Worm (Caenorhabditis elegans) whole organism, L1 larva: ENCODE results near the gene C04E6.4.

Experiments
- F16B12.6 ChIP-seq: fragments of 150-350 bp; optimal IDR thresholded peaks from 2 replicates; lab custom pipeline; 2014; ENCODE audit warnings: missing biosample characterization, missing genetic modification characterization
- aly-2 ChIP-seq: fragments of 150-350 bp; optimal IDR thresholded peaks from 2 replicates; lab custom pipeline; 2014; ENCODE audit warnings: missing biosample characterization, missing genetic modification characterization
- ama-1 ChIP-seq: fragments of 150-350 bp; optimal IDR thresholded peaks from 2 replicates; lab custom pipeline; 2014
- blmp-1 ChIP-seq: fragments of 150-350 bp; optimal IDR thresholded peaks from 2 replicates; lab custom pipeline; 2014; ENCODE audit warnings: missing biosample characterization, missing genetic modification characterization
- ceh-82 ChIP-seq, 3 experiments: fragments of 150-350 bp in 1 of 3; sonication (generic microtip) in 2 of 3; optimal IDR thresholded peaks; 2 replicates each; lab custom pipeline; 2014 to 2017; ENCODE audit warnings: missing biosample characterization in 3 of 3, missing genetic modification characterization in 3 of 3
- ceh-90 ChIP-seq: sonication (generic microtip); optimal IDR thresholded peaks from 2 replicates; lab custom pipeline; 2016; ENCODE audit warnings: missing genetic modification characterization, missing compliant biosample characterization
- ces-1 ChIP-seq: fragments of 150-350 bp; optimal IDR thresholded peaks from 2 replicates; lab custom pipeline; 2014; ENCODE audit warnings: missing biosample characterization, missing genetic modification reagents, missing genetic modification characterization
- dpl-1 ChIP-seq, 3 experiments: fragments of 150-350 bp in 2 of 3; sonication (generic microtip) in 1 of 3; optimal IDR thresholded peaks; 2 replicates each; lab custom pipeline; 2014 to 2017; ENCODE audit warnings: missing biosample characterization in 3 of 3, missing genetic modification characterization in 3 of 3, missing genetic modification reagents in 3 of 3
- efl-1 ChIP-seq, 4 experiments: fragments of 150-350 bp; optimal IDR thresholded peaks in 3 of 4; peaks in 1 of 4; 1 replicate in 1 of 4; 2 replicates in 3 of 4; lab custom pipeline; 2014; ENCODE audit warnings: missing biosample characterization in 2 of 4, missing genetic modification characterization in 2 of 4, missing genetic modification reagents in 2 of 4
- egl-13 ChIP-seq: sonication (generic microtip); optimal IDR thresholded peaks from 2 replicates; lab custom pipeline; 2016; ENCODE audit warnings: missing genotype, missing genetic modification reagents, missing genetic modification characterization, missing compliant biosample characterization
- egl-27 ChIP-seq, 2 experiments: fragments of 150-350 bp in 1 of 2; sonication (generic microtip); optimal IDR thresholded peaks; 3 replicates each; lab custom pipeline; 2017 to 2018; ENCODE audit warnings: missing biosample characterization in 2 of 2, missing genetic modification characterization in 2 of 2, missing genetic modification reagents in 2 of 2
- fkh-10 ChIP-seq: sonication (generic microtip); optimal IDR thresholded peaks from 2 replicates; lab custom pipeline; 2017; ENCODE audit warnings: missing biosample characterization, missing genetic modification reagents, missing genetic modification characterization
- fkh-4 ChIP-seq: sonication (generic microtip); optimal IDR thresholded peaks from 2 replicates; lab custom pipeline; 2016; ENCODE audit warnings: missing compliant biosample characterization, missing genetic modification characterization, borderline replicate concordance
- fkh-8 ChIP-seq: sonication (generic microtip); optimal IDR thresholded peaks from 2 replicates; lab custom pipeline; 2016; ENCODE audit warnings: mild to moderate bottlenecking, missing genetic modification characterization, missing compliant biosample characterization
- fos-1 ChIP-seq: fragments of 150-350 bp; optimal IDR thresholded peaks from 2 replicates; lab custom pipeline; 2014; ENCODE audit warnings: missing biosample characterization, missing genetic modification characterization
- grh-1 ChIP-seq: fragments of 200-800 bp; sonication (Bioruptor generic); IDR thresholded peaks from 2 replicates; pipeline ENCODE4 v1.3.6; 2022; ENCODE audit warnings: missing genetic modification reagents, missing genetic modification characterization, missing compliant biosample characterization
- hlh-4 ChIP-seq: sonication (generic microtip); optimal IDR thresholded peaks from 2 replicates; lab custom pipeline; 2016; ENCODE audit warnings: mild to moderate bottlenecking, missing genetic modification characterization, missing compliant biosample characterization
- jun-1 ChIP-seq: fragments of 150-350 bp; optimal IDR thresholded peaks from 2 replicates; lab custom pipeline; 2014; ENCODE audit warnings: missing biosample characterization, missing genetic modification reagents, missing genetic modification characterization
- lin-15B ChIP-seq: fragments of 150-350 bp; sonication (generic microtip); optimal IDR thresholded peaks from 3 replicates; lab custom pipeline; 2014; ENCODE audit warnings: missing biosample characterization, missing genetic modification characterization
- lin-35 ChIP-seq, 2 experiments: fragments of 150-350 bp; optimal IDR thresholded peaks; 2 replicates each; lab custom pipeline; 2014; ENCODE audit warnings: missing biosample characterization in 2 of 2, missing genetic modification characterization in 2 of 2, missing genetic modification reagents in 2 of 2
- lir-3 ChIP-seq: sonication (generic microtip); optimal IDR thresholded peaks from 2 replicates; lab custom pipeline; 2016; ENCODE audit warnings: mild to moderate bottlenecking, missing genetic modification characterization, moderate library complexity, missing compliant biosample characterization; ENCODE audit not compliant: poor library complexity
- lsy-2 ChIP-seq, 2 experiments: fragments of 150-350 bp; optimal IDR thresholded peaks; 2 replicates each; lab custom pipeline; 2014; ENCODE audit warnings: missing biosample characterization in 2 of 2, missing genetic modification characterization in 2 of 2
- mab-9 ChIP-seq: fragments of 200-800 bp; sonication (Bioruptor generic); IDR thresholded peaks from 2 replicates; pipeline ENCODE4 v1.3.6; 2022; ENCODE audit warnings: missing genetic modification reagents, missing genetic modification characterization, missing compliant biosample characterization
- mdl-1 ChIP-seq, 2 experiments: fragments of 150-350 bp; optimal IDR thresholded peaks; 2 replicates each; lab custom pipeline; 2014 to 2017; ENCODE audit warnings: missing biosample characterization in 2 of 2, missing genetic modification characterization in 2 of 2, inconsistent platforms in 1 of 2
- mep-1 ChIP-seq: fragments of 150-350 bp; optimal IDR thresholded peaks from 2 replicates; lab custom pipeline; 2014; ENCODE audit warnings: missing biosample characterization, missing genetic modification characterization
- nhr-19 ChIP-seq: fragments of 200-800 bp; sonication (Bioruptor generic); conservative IDR thresholded peaks from 2 replicates; pipeline ENCODE4 v1.3.6; 2022; ENCODE audit warnings: missing genetic modification characterization, missing compliant biosample characterization
- nhr-20 ChIP-seq: sonication (generic microtip); optimal IDR thresholded peaks from 2 replicates; lab custom pipeline; 2016; ENCODE audit warnings: mild to moderate bottlenecking, missing genetic modification characterization, missing compliant biosample characterization
- nhr-28 ChIP-seq: fragments of 150-350 bp; optimal IDR thresholded peaks from 2 replicates; lab custom pipeline; 2014; ENCODE audit warnings: missing biosample characterization, missing genetic modification characterization
- nhr-71 ChIP-seq: sonication (generic microtip); optimal IDR thresholded peaks from 2 replicates; lab custom pipeline; 2016; ENCODE audit warnings: mild to moderate bottlenecking, missing genetic modification characterization, moderate library complexity, missing compliant biosample characterization
- nhr-77 ChIP-seq: fragments of 150-350 bp; optimal IDR thresholded peaks from 2 replicates; lab custom pipeline; 2014; ENCODE audit warnings: missing biosample characterization, missing genetic modification characterization
- nhr-85 ChIP-seq: sonication (generic microtip); peaks from one replicate; lab custom pipeline; 2016; ENCODE audit warnings: missing genetic modification characterization, inconsistent platforms, missing compliant biosample characterization
- pqm-1 ChIP-seq: sonication (generic microtip); optimal IDR thresholded peaks from 3 replicates; lab custom pipeline; 2017; ENCODE audit warnings: missing biosample characterization, missing genetic modification characterization
- rnt-1 ChIP-seq: sonication (generic microtip); optimal IDR thresholded peaks from 2 replicates; lab custom pipeline; 2016; ENCODE audit warnings: mild to moderate bottlenecking, missing genetic modification characterization, moderate library complexity, missing compliant biosample characterization
- snpc-4 ChIP-seq: fragments of 150-350 bp; optimal IDR thresholded peaks from 2 replicates; lab custom pipeline; 2014; ENCODE audit warnings: missing biosample characterization, missing genetic modification characterization
- sox-4 ChIP-seq: sonication (generic microtip); optimal IDR thresholded peaks from 2 replicates; lab custom pipeline; 2016; ENCODE audit warnings: missing genetic modification characterization, missing compliant biosample characterization
- unc-30 ChIP-seq: sonication (generic microtip); optimal IDR thresholded peaks from 2 replicates; lab custom pipeline; 2017; ENCODE audit warnings: missing biosample characterization, missing genetic modification characterization
- unc-86 ChIP-seq: sonication (generic microtip); optimal IDR thresholded peaks from 2 replicates; lab custom pipeline; 2016; ENCODE audit warnings: missing genetic modification characterization, missing compliant biosample characterization
- xbp-1 ChIP-seq: sonication (generic microtip); optimal IDR thresholded peaks from 2 replicates; lab custom pipeline; 2016; ENCODE audit warnings: missing genetic modification characterization, missing compliant biosample characterization

Gene C04E6.4

DNA sequence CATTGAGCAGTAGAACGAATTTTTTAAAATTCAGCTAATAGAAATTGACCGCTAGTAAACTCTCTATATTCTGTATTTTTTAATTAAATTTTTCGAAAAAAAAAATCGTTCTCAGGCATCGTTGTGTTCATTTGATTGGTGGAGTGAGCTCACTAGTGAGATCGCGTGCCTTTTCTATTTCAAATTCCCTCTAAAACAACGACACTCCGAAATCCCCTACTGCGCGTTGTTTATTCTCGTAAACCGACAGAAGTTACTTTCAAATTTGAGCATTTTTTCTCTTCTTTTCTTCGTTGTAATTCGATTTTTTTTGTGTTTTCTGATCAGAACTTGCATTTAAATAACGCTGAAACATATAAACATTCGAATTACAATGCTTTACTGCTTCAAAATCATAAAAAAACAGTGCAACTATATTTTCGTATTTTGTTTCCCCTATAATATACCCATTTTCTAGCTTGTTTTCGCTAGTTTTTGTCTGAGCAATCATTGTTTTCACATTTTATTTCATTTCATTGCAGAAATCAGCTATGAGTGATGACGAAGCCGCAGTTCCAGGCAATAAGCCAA lies 32.4 kb downstream of the C04E6.4 start, which contains the start of gene syf-3 (continued):
- TF ChIP-seq blmp-1 (tag; lab: Kevin White, UChicago) = no peak
- TF ChIP-seq fkh-10 (GFP tag; lab: Kevin White, UChicago) = no peak
- TF ChIP-seq egl-13 (tag; lab: Kevin White, UChicago) = no peak
- TF ChIP-seq mep-1 = peak; percentile 67
- TF ChIP-seq fos-1 (tag; lab: Kevin White, UChicago) = peak; percentile 36
- TF ChIP-seq unc-30 (tag; lab: Kevin White, UChicago) = no peak
- peak; percentile 76 for TF ChIP-seq nhr-71
- TF ChIP-seq unc-86 (tag; lab: Kevin White, UChicago) = peak; percentile 68
- no peak for TF ChIP-seq fkh-8 (tag; lab: Kevin White, UChicago)
- no peak for TF ChIP-seq nhr-77 (tag; lab: Kevin White, UChicago)
- TF ChIP-seq lin-15B (tag; lab: Kevin White, UChicago) = no peak
- peak; percentile 68 for TF ChIP-seq grh-1 (GFP tag; lab: Robert Waterston, UW)
- peak; percentile 72 to 78 for TF ChIP-seq lsy-2 (tag; optimal IDR thresholded peaks at IDR 0.05; lab: Kevin White, UChicago)
- no peak for TF ChIP-seq nhr-28 (tag; lab: Kevin White, UChicago)
- TF ChIP-seq rnt-1 (tag; lab: Kevin White, UChicago) = peak; percentile 87
- TF ChIP-seq mab-9 (GFP tag; lab: Robert Waterston, UW) = 0 out of 2 replicates have a peak, but pooled peaks have one; percentile 34
- TF ChIP-seq pqm-1 (tag; lab: Kevin White, UChicago) = no peak
- TF ChIP-seq egl-27 (tag; optimal IDR thresholded peaks at IDR 0.05; lab: Kevin White, UChicago) = no peak
- TF ChIP-seq nhr-85 (tag; lab: Kevin White, UChicago) = peak; percentile 79
- TF ChIP-seq F16B12.6 (tag; lab: Kevin White, UChicago) = peak; percentile 30
- TF ChIP-seq lin-35 (GFP tag; optimal IDR thresholded peaks at IDR 0.05; lab: Kevin White, UChicago) = peak; percentile 99 to 100
- TF ChIP-seq lir-3 = peak; percentile 11
- TF ChIP-seq efl-1 (optimal IDR thresholded peaks at IDR 0.05; lab: Kevin White, UChicago) = peak; percentile 99 to 100
- TF ChIP-seq efl-1 (GFP tag; optimal IDR thresholded peaks at IDR 0.05 in 1 of 2; lab: Kevin White, UChicago) = peak; percentile 100
- TF ChIP-seq hlh-4 (tag; lab: Kevin White, UChicago) = no peak
- TF ChIP-seq sox-4 (tag; lab: Kevin White, UChicago) = peak; percentile 37
- TF ChIP-seq ceh-90 (tag; lab: Kevin White, UChicago) = peak; percentile 30
- TF ChIP-seq nhr-20 (tag; lab: Kevin White, UChicago) = peak; percentile 49
- TF ChIP-seq snpc-4 (tag; lab: Kevin White, UChicago) = peak; percentile 38
- peak; percentile 69 for TF ChIP-seq aly-2
- TF ChIP-seq ama-1 (lab: Kevin White, UChicago) = no peak
- TF ChIP-seq ceh-82 (tag; optimal IDR thresholded peaks at IDR 0.05; lab: Kevin White, UChicago) = peak; percentile 57 to 73 (median 59)
- TF ChIP-seq fkh-4 (tag; lab: Kevin White, UChicago) = peak; percentile 3
- peak in 1 of 2 experiments; percentile 44 for TF ChIP-seq mdl-1 (tag; optimal IDR thresholded peaks at IDR 0.05; lab: Kevin White, UChicago)
- peak; percentile 35 for TF ChIP-seq jun-1 (tag; lab: Kevin White, UChicago)
- peak; percentile 99 to 100 (median 100) for TF ChIP-seq dpl-1 (GFP tag; optimal IDR thresholded peaks at IDR 0.05; lab: Kevin White, UChicago)
- TF ChIP-seq xbp-1 (tag; lab: Kevin White, UChicago) = peak; percentile 77

- TF ChIP-seq mdl-1 (tag; optimal IDR thresholded peaks at IDR 0.05; lab: Kevin White, UChicago) (no peak), lin-15B (tag; lab: Kevin White, UChicago) (no peak), fkh-4 (tag; lab: Kevin White, UChicago) (no peak), ces-1 (GFP tag; lab: Kevin White, UChicago) (no peak), nhr-19 (no peak)
- TF ChIP-seq, all 84 proteins: peak for 0
Measured at ce11 chrV:5943167-5943566, 36.0 kb downstream of the C04E6.4 start, which contains the start of gene pst-1. TSS of gene pst-1 (plus strand) at chrV:5943467.
